Fruit fly (Drosophila melanogaster) whole organism, embryonic: ENCODE measurements around the gene Cortactin.

Experiments used
- Abd-B ChIP-seq: fragments of 200-800 bp; sonication (Bioruptor generic); optimal IDR thresholded peaks from 2 replicates; lab custom pipeline; 2018; ENCODE audit warnings: missing biosample characterization, mild to moderate bottlenecking, missing genetic modification characterization, moderate library complexity
- Bdp1 ChIP-seq: fragments of 200-800 bp; sonication (Bioruptor generic); optimal IDR thresholded peaks from 3 replicates; lab custom pipeline; 2016; ENCODE audit warnings: missing biosample characterization, missing genetic modification characterization
- Bgb ChIP-seq: fragments of 200-800 bp; sonication (Bioruptor generic); IDR thresholded peaks from 2 replicates; pipeline ENCODE4 v1.3.6; 2022; ENCODE audit warnings: missing biosample characterization, missing genetic modification characterization; ENCODE audit not compliant: partially characterized antibody
- C15 ChIP-seq: fragments of 200-800 bp; sonication (Bioruptor generic); IDR thresholded peaks from 3 replicates; pipeline ENCODE4 v1.3.6; 2022; ENCODE audit warnings: missing biosample characterization, missing genetic modification characterization
- CG10209 ChIP-seq: fragments of 200-800 bp; sonication (Bioruptor generic); optimal IDR thresholded peaks from 3 replicates; lab custom pipeline; 2017; ENCODE audit warnings: missing biosample characterization, mild to moderate bottlenecking, missing genetic modification characterization, missing genetic modification reagents
- CG11398 ChIP-seq: fragments of 200-800 bp; sonication (Bioruptor generic); optimal IDR thresholded peaks from 2 replicates; lab custom pipeline; 2016; ENCODE audit warnings: missing biosample characterization, missing genetic modification characterization
- CG12155 ChIP-seq: fragments of 200-800 bp; sonication (Bioruptor generic); optimal IDR thresholded peaks from 3 replicates; lab custom pipeline; 2016; ENCODE audit warnings: missing biosample characterization, missing genetic modification characterization
- CG14710 ChIP-seq: fragments of 200-800 bp; sonication (Bioruptor generic); optimal IDR thresholded peaks from 3 replicates; lab custom pipeline; 2019; ENCODE audit warnings: missing biosample characterization, mild to moderate bottlenecking, missing genetic modification characterization, moderate library complexity
- CG15269 ChIP-seq: fragments of 200-800 bp; sonication (Bioruptor generic); optimal IDR thresholded peaks from 2 replicates; lab custom pipeline; 2018; ENCODE audit warnings: missing biosample characterization, mild to moderate bottlenecking, missing genetic modification characterization, moderate library complexity
- CG16863 ChIP-seq: fragments of 200-800 bp; sonication (Bioruptor generic); optimal IDR thresholded peaks from 3 replicates; lab custom pipeline; 2016; ENCODE audit warnings: missing biosample characterization, missing genetic modification characterization
- CG17912 ChIP-seq: fragments of 200-800 bp; sonication (Bioruptor generic); optimal IDR thresholded peaks from 2 replicates; lab custom pipeline; 2018; ENCODE audit warnings: missing biosample characterization, mild to moderate bottlenecking, missing genetic modification characterization
- CG2875 ChIP-seq: fragments of 200-800 bp; sonication (Bioruptor generic); optimal IDR thresholded peaks from 2 replicates; lab custom pipeline; 2017; ENCODE audit warnings: missing biosample characterization, mild to moderate bottlenecking, missing genetic modification characterization, missing genetic modification reagents
- CG31224 ChIP-seq: fragments of 200-800 bp; sonication (Bioruptor generic); IDR thresholded peaks from 2 replicates; pipeline ENCODE4 v1.3.6; 2022; ENCODE audit warnings: missing biosample characterization, missing genetic modification characterization
- CG3163 ChIP-seq: fragments of 200-800 bp; sonication (Bioruptor generic); optimal IDR thresholded peaks from 3 replicates; lab custom pipeline; 2016; ENCODE audit warnings: missing biosample characterization, missing genetic modification characterization
- CG3726 ChIP-seq: fragments of 200-800 bp; sonication (Bioruptor generic); IDR thresholded peaks from 3 replicates; pipeline ENCODE4, ENCODE4 v1.3.6; 2022; ENCODE audit warnings: missing biosample characterization, missing genetic modification characterization
- CG4820 ChIP-seq: fragments of 200-800 bp; sonication (Bioruptor generic); optimal IDR thresholded peaks from 3 replicates; lab custom pipeline; 2016; ENCODE audit warnings: missing biosample characterization, missing genetic modification characterization
- CG5953 ChIP-seq: fragments of 200-800 bp; sonication (Bioruptor generic); IDR thresholded peaks from 2 replicates; pipeline ENCODE4 v1.3.6; 2022; ENCODE audit warnings: missing biosample characterization, missing genetic modification characterization
- CG7271 ChIP-seq: fragments of 200-800 bp; sonication (Bioruptor generic); optimal IDR thresholded peaks from 2 replicates; lab custom pipeline; 2018; ENCODE audit warnings: missing biosample characterization, mild to moderate bottlenecking, missing genetic modification characterization, moderate library complexity
- CG9727 ChIP-seq: fragments of 200-800 bp; sonication (Bioruptor generic); optimal IDR thresholded peaks from 3 replicates; lab custom pipeline; 2017; ENCODE audit warnings: missing biosample characterization, mild to moderate bottlenecking, missing genetic modification characterization
- Dp ChIP-seq: fragments of 200-800 bp; sonication (Bioruptor generic); optimal IDR thresholded peaks from 2 replicates; lab custom pipeline; 2018; ENCODE audit warnings: missing biosample characterization, mild to moderate bottlenecking, missing genetic modification characterization, moderate library complexity
- Drgx ChIP-seq: fragments of 200-800 bp; sonication (Bioruptor generic); IDR thresholded peaks from 2 replicates; pipeline ENCODE4 v1.3.6; 2022; ENCODE audit warnings: missing biosample characterization, missing genetic modification characterization
- Lhr ChIP-seq: fragments of 200-800 bp; sonication (Bioruptor generic); optimal IDR thresholded peaks from 3 replicates; lab custom pipeline; 2017; ENCODE audit warnings: mild to moderate bottlenecking, missing biosample characterization, missing genetic modification reagents, missing genetic modification characterization
- Lpt ChIP-seq: fragments of >200 bp; optimal IDR thresholded peaks from 2 replicates; lab custom pipeline; 2018; ENCODE audit warnings: missing biosample characterization, missing genetic modification characterization
- NfI ChIP-seq: fragments of 200-800 bp; sonication (Bioruptor generic); optimal IDR thresholded peaks from 3 replicates; lab custom pipeline; 2018; ENCODE audit warnings: missing biosample characterization, mild to moderate bottlenecking, missing genetic modification characterization, moderate library complexity
- Rx ChIP-seq: fragments of 200-800 bp; sonication (Bioruptor generic); IDR thresholded peaks from 2 replicates; pipeline ENCODE4 v1.3.6; 2022; ENCODE audit warnings: missing biosample characterization, missing genetic modification characterization
- Usf ChIP-seq: fragments of 200-800 bp; sonication (Bioruptor generic); optimal IDR thresholded peaks from 2 replicates; lab custom pipeline; 2017; ENCODE audit warnings: missing genotype, missing biosample characterization, missing genetic modification characterization
- cato ChIP-seq: fragments of 200-800 bp; sonication (Bioruptor generic); optimal IDR thresholded peaks from 2 replicates; lab custom pipeline; 2016; ENCODE audit warnings: missing biosample characterization, missing genetic modification characterization, borderline replicate concordance
- caup ChIP-seq: fragments of 200-800 bp; sonication (Bioruptor generic); optimal IDR thresholded peaks from 3 replicates; lab custom pipeline; 2017; ENCODE audit warnings: missing biosample characterization, mild to moderate bottlenecking, missing genetic modification characterization, moderate library complexity; ENCODE audit not compliant: severe bottlenecking
- dimm ChIP-seq: fragments of 200-800 bp; sonication (Bioruptor generic); IDR thresholded peaks from 2 replicates; pipeline ENCODE4 v1.3.6; 2022; ENCODE audit warnings: missing biosample characterization, missing genetic modification characterization
- dm ChIP-seq: fragments of 200-800 bp; sonication (Bioruptor generic); optimal IDR thresholded peaks from 3 replicates; lab custom pipeline; 2016; ENCODE audit warnings: missing biosample characterization, missing genetic modification characterization
- dmrt11E ChIP-seq: fragments of 200-800 bp; sonication (Bioruptor generic); optimal IDR thresholded peaks from 3 replicates; lab custom pipeline; 2018; ENCODE audit warnings: missing biosample characterization, mild to moderate bottlenecking, missing genetic modification characterization, moderate library complexity
- emc ChIP-seq: fragments of 200-800 bp; sonication (Bioruptor generic); optimal IDR thresholded peaks from 2 replicates; lab custom pipeline; 2016; ENCODE audit warnings: missing biosample characterization, missing genetic modification characterization
- en ChIP-seq: fragments of 200-800 bp; sonication (Bioruptor generic); optimal IDR thresholded peaks from 2 replicates; lab custom pipeline; 2016; ENCODE audit warnings: missing biosample characterization, missing genetic modification characterization
- gem ChIP-seq: fragments of 200-800 bp; sonication (Bioruptor generic); optimal IDR thresholded peaks from 2 replicates; lab custom pipeline; 2019; ENCODE audit warnings: missing biosample characterization, mild to moderate bottlenecking, missing genetic modification characterization, moderate library complexity
- lbe ChIP-seq: fragments of 200-800 bp; sonication (Bioruptor generic); optimal IDR thresholded peaks from 2 replicates; lab custom pipeline; 2016; ENCODE audit warnings: missing biosample characterization, mild to moderate bottlenecking, missing genetic modification characterization
- lilli ChIP-seq: fragments of 200-800 bp; sonication (Bioruptor generic); optimal IDR thresholded peaks from 3 replicates; lab custom pipeline; 2016; ENCODE audit warnings: missing biosample characterization, missing genetic modification characterization
- maf-S ChIP-seq: fragments of 200-800 bp; sonication (Bioruptor generic); optimal IDR thresholded peaks from 2 replicates; lab custom pipeline; 2016; ENCODE audit warnings: missing biosample characterization, missing genetic modification characterization
- nerfin-2 ChIP-seq: fragments of 200-800 bp; sonication (Bioruptor generic); IDR thresholded peaks from 2 replicates; pipeline ENCODE4 v1.3.6; 2022; ENCODE audit warnings: missing biosample characterization, missing genetic modification characterization; ENCODE audit not compliant: partially characterized antibody
- nmo ChIP-seq: fragments of 200-800 bp; sonication (Bioruptor generic); optimal IDR thresholded peaks from 2 replicates; lab custom pipeline; 2018; ENCODE audit warnings: missing biosample characterization, mild to moderate bottlenecking, missing genetic modification characterization, moderate library complexity
- pros ChIP-seq: fragments of 200-800 bp; sonication (Bioruptor generic); optimal IDR thresholded peaks from 3 replicates; lab custom pipeline; 2019; ENCODE audit warnings: missing biosample characterization, mild to moderate bottlenecking, missing genetic modification characterization, moderate library complexity
- psq ChIP-seq: fragments of 200-800 bp; sonication (Bioruptor generic); optimal IDR thresholded peaks from 2 replicates; lab custom pipeline; 2017; ENCODE audit warnings: missing biosample characterization, missing genetic modification characterization
- slbo ChIP-seq: fragments of 200-800 bp; sonication (Bioruptor generic); IDR thresholded peaks from 2 replicates; pipeline ENCODE4 v1.3.6; 2022; ENCODE audit warnings: missing biosample characterization, missing genetic modification characterization
- slp2 ChIP-seq: fragments of 200-800 bp; sonication (Bioruptor generic); optimal IDR thresholded peaks from 2 replicates; lab custom pipeline; 2016; ENCODE audit warnings: missing biosample characterization, missing genetic modification characterization
- sqz ChIP-seq: fragments of 200-800 bp; sonication (Bioruptor generic); optimal IDR thresholded peaks from 3 replicates; lab custom pipeline; 2018; ENCODE audit warnings: missing biosample characterization, mild to moderate bottlenecking, missing genetic modification characterization
- ssp ChIP-seq: fragments of 200-800 bp; sonication (Bioruptor generic); IDR thresholded peaks from 2 replicates; pipeline ENCODE4 v1.3.6; 2022; ENCODE audit warnings: missing biosample characterization, missing genetic modification characterization
- stwl ChIP-seq: fragments of 200-800 bp; sonication (Bioruptor generic); optimal IDR thresholded peaks from 3 replicates; lab custom pipeline; 2018; ENCODE audit warnings: missing biosample characterization, mild to moderate bottlenecking, missing genetic modification characterization, moderate library complexity
- ttk ChIP-seq: fragments of 200-800 bp; sonication (Bioruptor generic); IDR thresholded peaks from 2 replicates; pipeline ENCODE4 v2.1.2; 2022; ENCODE audit warnings: missing biosample characterization, missing genetic modification characterization
- unpg ChIP-seq: fragments of 200-800 bp; sonication (Bioruptor generic); optimal IDR thresholded peaks from 3 replicates; lab custom pipeline; 2018; ENCODE audit warnings: missing biosample characterization, mild to moderate bottlenecking, missing genetic modification characterization, moderate library complexity
- vnd ChIP-seq: fragments of 200-800 bp; sonication (Bioruptor generic); IDR thresholded peaks from 3 replicates; pipeline ENCODE4 v1.3.6; 2022; ENCODE audit warnings: missing biosample characterization, missing genetic modification characterization; ENCODE audit not compliant: partially characterized antibody
- zen ChIP-seq: fragments of 200-800 bp; sonication (Bioruptor generic); optimal IDR thresholded peaks from 3 replicates; lab custom pipeline; 2018; ENCODE audit warnings: missing biosample characterization, mild to moderate bottlenecking, missing genetic modification characterization, moderate library complexity

The Cortactin gene

dm6 chr3R:21097631-21098117 is 33.4 kb upstream of the Cortactin start, which contains the start of gene RhoGAP93B (continued):
- no peak for TF ChIP-seq CG15269
- TF ChIP-seq cato (GFP tag; lab: Kevin White, UChicago) = peak; percentile 63
- peak; percentile 91 for TF ChIP-seq lilli
- TF ChIP-seq CG31224 (GFP tag; lab: Robert Waterston, UW) = peak; percentile 85
- peak; percentile 43 for TF ChIP-seq CG17912
- TF ChIP-seq Dp = peak; percentile 77
- peak; percentile 62 for TF ChIP-seq CG10209
- TF ChIP-seq emc = peak; percentile 84
- peak; percentile 93 for TF ChIP-seq slbo
- TF ChIP-seq CG9727 (GFP tag; lab: Kevin White, UChicago) = peak; percentile 90
- peak; percentile 87 for TF ChIP-seq stwl (tag; lab: Kevin White, UChicago)
- TF ChIP-seq Lpt (GFP tag; lab: Kevin White, UChicago) = no peak
- peak; percentile 41 for TF ChIP-seq CG2875
- TF ChIP-seq dm (GFP tag; lab: Kevin White, UChicago) = peak; percentile 90
- TF ChIP-seq ssp (GFP tag; lab: Robert Waterston, UW) = peak; percentile 90
- TF ChIP-seq CG12155 (GFP tag; lab: Kevin White, UChicago) = peak; percentile 79
- TF ChIP-seq NfI (GFP tag; lab: Kevin White, UChicago) = peak; percentile 74
- TF ChIP-seq unpg (GFP tag; lab: Kevin White, UChicago) = peak; percentile 65
- TF ChIP-seq zen (tag; lab: Kevin White, UChicago) = peak; percentile 86
- TF ChIP-seq Drgx = peak; percentile 82
- TF ChIP-seq Usf (GFP tag; lab: Kevin White, UChicago) = peak; percentile 34
- peak; percentile 73 for TF ChIP-seq dmrt11E
- TF ChIP-seq CG11398 (GFP tag; lab: Kevin White, UChicago) = peak; percentile 83
- peak; percentile 77 for TF ChIP-seq slp2 (GFP tag; lab: Kevin White, UChicago)
- peak; percentile 80 for TF ChIP-seq gem (tag; lab: Kevin White, UChicago)
- TF ChIP-seq CG3726 (GFP tag; lab: Robert Waterston, UW) = peak; percentile 86
- peak; percentile 85 for TF ChIP-seq C15 (GFP tag; lab: Robert Waterston, UW)
- TF ChIP-seq CG3163 (GFP tag; lab: Kevin White, UChicago) = peak; percentile 77
- peak; percentile 99 for TF ChIP-seq nerfin-2
- peak; percentile 100 for TF ChIP-seq Bgb (GFP tag; lab: Robert Waterston, UW)
- TF ChIP-seq ttk (GFP tag; lab: Robert Waterston, UW) = peak; percentile 89
- peak; percentile 77 for TF ChIP-seq psq (GFP tag; lab: Kevin White, UChicago)
- peak; percentile 74 for TF ChIP-seq lbe
- TF ChIP-seq Abd-B = peak; percentile 86
- no peak for TF ChIP-seq sqz (GFP tag; lab: Kevin White, UChicago)
- peak; percentile 84 for TF ChIP-seq CG5953 (GFP tag; lab: Robert Waterston, UW)
- peak; percentile 94 for TF ChIP-seq Lhr (GFP tag; lab: Kevin White, UChicago)
- TF ChIP-seq Bdp1 (GFP tag; lab: Kevin White, UChicago) = peak; percentile 86
- TF ChIP-seq en (GFP tag; lab: Kevin White, UChicago) = peak; percentile 55
- TF ChIP-seq Rx (GFP tag; lab: Robert Waterston, UW) = peak; percentile 83
- TF ChIP-seq maf-S = peak; percentile 60
- TF ChIP-seq CG7271 (tag; lab: Kevin White, UChicago) = peak; percentile 84
- TF ChIP-seq CG16863 (GFP tag; lab: Kevin White, UChicago) = peak; percentile 89
- TF ChIP-seq caup (GFP tag; lab: Kevin White, UChicago) = peak; percentile 85
- TF ChIP-seq vnd (GFP tag; lab: Robert Waterston, UW) = peak; percentile 100
- TF ChIP-seq CG14710 (tag; lab: Kevin White, UChicago) = peak; percentile 94
- no peak for TF ChIP-seq pros (GFP tag; lab: Kevin White, UChicago)
- TF ChIP-seq CG4820 = peak; percentile 56
- TF ChIP-seq dimm (GFP tag; lab: Robert Waterston, UW) = peak; percentile 73
- peak; percentile 93 for TF ChIP-seq nmo (GFP tag; lab: Kevin White, UChicago)
